Worm (Caenorhabditis elegans) whole organism, L1 larva: ENCODE measurements around the gene D1005.6.
A peak's percentile ranks its signal among the peaks of the same experiment; 100 is the strongest.

ENCODE experiments used
- F16B12.6 ChIP-seq: fragments of 150-350 bp; optimal IDR thresholded peaks from 2 replicates; lab custom pipeline; 2014; ENCODE audit warnings: missing biosample characterization, missing genetic modification characterization
- alr-1 ChIP-seq: fragments of 200-800 bp; sonication (Bioruptor generic); optimal IDR thresholded peaks from 2 replicates; lab custom pipeline; 2018; ENCODE audit warnings: borderline replicate concordance, mild to moderate bottlenecking, missing genetic modification characterization, missing compliant biosample characterization
- aly-2 ChIP-seq: fragments of 150-350 bp; optimal IDR thresholded peaks from 2 replicates; lab custom pipeline; 2014; ENCODE audit warnings: missing biosample characterization, missing genetic modification characterization
- ama-1 ChIP-seq: fragments of 150-350 bp; optimal IDR thresholded peaks from 2 replicates; lab custom pipeline; 2014
- blmp-1 ChIP-seq: fragments of 150-350 bp; optimal IDR thresholded peaks from 2 replicates; lab custom pipeline; 2014; ENCODE audit warnings: missing biosample characterization, missing genetic modification characterization
- ceh-82 ChIP-seq, 3 experiments: fragments of 150-350 bp in 1 of 3; sonication (generic microtip) in 2 of 3; optimal IDR thresholded peaks; 2 replicates each; lab custom pipeline; 2014 to 2017; ENCODE audit warnings: missing biosample characterization in 3 of 3, missing genetic modification characterization in 3 of 3
- ces-1 ChIP-seq: fragments of 150-350 bp; optimal IDR thresholded peaks from 2 replicates; lab custom pipeline; 2014; ENCODE audit warnings: missing biosample characterization, missing genetic modification reagents, missing genetic modification characterization
- dsc-1 ChIP-seq: sonication (generic microtip); optimal IDR thresholded peaks from 2 replicates; lab custom pipeline; 2016; ENCODE audit warnings: mild to moderate bottlenecking, missing genetic modification characterization, missing compliant biosample characterization
- egl-27 ChIP-seq, 2 experiments: fragments of 150-350 bp in 1 of 2; sonication (generic microtip); optimal IDR thresholded peaks; 3 replicates each; lab custom pipeline; 2017 to 2018; ENCODE audit warnings: missing biosample characterization in 2 of 2, missing genetic modification characterization in 2 of 2, missing genetic modification reagents in 2 of 2
- fos-1 ChIP-seq: fragments of 150-350 bp; optimal IDR thresholded peaks from 2 replicates; lab custom pipeline; 2014; ENCODE audit warnings: missing biosample characterization, missing genetic modification characterization
- hpl-2 ChIP-seq: fragments of 150-350 bp; optimal IDR thresholded peaks from 2 replicates; lab custom pipeline; 2014; ENCODE audit warnings: missing biosample characterization, missing genetic modification reagents, missing genetic modification characterization
- irx-1 ChIP-seq: sonication (generic microtip); optimal IDR thresholded peaks from 2 replicates; lab custom pipeline; 2016; ENCODE audit warnings: missing genetic modification characterization, missing compliant biosample characterization
- lin-39 ChIP-seq: fragments of 150-350 bp; optimal IDR thresholded peaks from 2 replicates; lab custom pipeline; 2014; ENCODE audit warnings: missing biosample characterization, missing genetic modification reagents, missing genetic modification characterization
- mab-9 ChIP-seq: fragments of 200-800 bp; sonication (Bioruptor generic); IDR thresholded peaks from 2 replicates; pipeline ENCODE4 v1.3.6; 2022; ENCODE audit warnings: missing genetic modification reagents, missing genetic modification characterization, missing compliant biosample characterization
- mef-2 ChIP-seq: fragments of 150-350 bp; optimal IDR thresholded peaks from 2 replicates; lab custom pipeline; 2014; ENCODE audit warnings: missing biosample characterization, missing genetic modification characterization
- nhr-19 ChIP-seq: fragments of 200-800 bp; sonication (Bioruptor generic); conservative IDR thresholded peaks from 2 replicates; pipeline ENCODE4 v1.3.6; 2022; ENCODE audit warnings: missing genetic modification characterization, missing compliant biosample characterization
- nhr-47 ChIP-seq: sonication (generic microtip); optimal IDR thresholded peaks from 2 replicates; lab custom pipeline; 2016; ENCODE audit warnings: mild to moderate bottlenecking, missing genetic modification characterization, moderate library complexity, missing compliant biosample characterization
- nhr-71 ChIP-seq: sonication (generic microtip); optimal IDR thresholded peaks from 2 replicates; lab custom pipeline; 2016; ENCODE audit warnings: mild to moderate bottlenecking, missing genetic modification characterization, moderate library complexity, missing compliant biosample characterization
- nhr-84 ChIP-seq: sonication (generic microtip); optimal IDR thresholded peaks from 2 replicates; lab custom pipeline; 2017; ENCODE audit warnings: missing biosample characterization, missing genetic modification characterization
- nhr-85 ChIP-seq: sonication (generic microtip); peaks from one replicate; lab custom pipeline; 2016; ENCODE audit warnings: missing genetic modification characterization, inconsistent platforms, missing compliant biosample characterization
- nhr-90 ChIP-seq: sonication (generic microtip); optimal IDR thresholded peaks from 2 replicates; lab custom pipeline; 2016; ENCODE audit warnings: mild to moderate bottlenecking, missing genetic modification characterization, missing compliant biosample characterization; ENCODE audit not compliant: poor library complexity
- pag-3 ChIP-seq: sonication (generic microtip); optimal IDR thresholded peaks from 2 replicates; lab custom pipeline; 2017; ENCODE audit warnings: missing genetic modification characterization, mild to moderate bottlenecking, missing compliant biosample characterization, antibody characterized with exemption, borderline replicate concordance; ENCODE audit not compliant: insufficient read depth
- rnt-1 ChIP-seq: sonication (generic microtip); optimal IDR thresholded peaks from 2 replicates; lab custom pipeline; 2016; ENCODE audit warnings: mild to moderate bottlenecking, missing genetic modification characterization, moderate library complexity, missing compliant biosample characterization
- skn-1 ChIP-seq: fragments of 150-350 bp; optimal IDR thresholded peaks from 2 replicates; lab custom pipeline; 2014; ENCODE audit warnings: missing biosample characterization, missing genetic modification characterization
- snpc-4 ChIP-seq: fragments of 150-350 bp; optimal IDR thresholded peaks from 2 replicates; lab custom pipeline; 2014; ENCODE audit warnings: missing biosample characterization, missing genetic modification characterization
- snu-23 ChIP-seq: sonication (generic microtip); optimal IDR thresholded peaks from 2 replicates; lab custom pipeline; 2016; ENCODE audit warnings: missing genetic modification characterization, missing compliant biosample characterization
- sox-4 ChIP-seq: sonication (generic microtip); optimal IDR thresholded peaks from 2 replicates; lab custom pipeline; 2016; ENCODE audit warnings: missing genetic modification characterization, missing compliant biosample characterization
- sptf-1 ChIP-seq: fragments of 150-350 bp; optimal IDR thresholded peaks from 2 replicates; lab custom pipeline; 2014; ENCODE audit warnings: missing biosample characterization, missing genetic modification characterization
- swsn-7 ChIP-seq: sonication (generic microtip); optimal IDR thresholded peaks from 2 replicates; lab custom pipeline; 2016; ENCODE audit warnings: missing genetic modification characterization, missing compliant biosample characterization
- tbx-2 ChIP-seq: sonication (generic microtip); optimal IDR thresholded peaks from 2 replicates; lab custom pipeline; 2016; ENCODE audit warnings: missing genetic modification characterization, missing compliant biosample characterization
- tlp-1 ChIP-seq: fragments of 150-350 bp; optimal IDR thresholded peaks from 2 replicates; lab custom pipeline; 2014; ENCODE audit warnings: missing biosample characterization, missing genetic modification characterization
- unc-62 ChIP-seq: fragments of 150-350 bp; optimal IDR thresholded peaks from 2 replicates; lab custom pipeline; 2014; ENCODE audit warnings: missing biosample characterization, missing genetic modification reagents, missing genetic modification characterization
- unc-98 ChIP-seq: fragments of 200-800 bp; sonication (Bioruptor generic); IDR thresholded peaks from 2 replicates; pipeline ENCODE4 v1.3.6; 2022; ENCODE audit warnings: missing genetic modification characterization, missing compliant biosample characterization
- xbp-1 ChIP-seq: sonication (generic microtip); optimal IDR thresholded peaks from 2 replicates; lab custom pipeline; 2016; ENCODE audit warnings: missing genetic modification characterization, missing compliant biosample characterization
- zip-4 ChIP-seq: fragments of 200-800 bp; sonication (Bioruptor generic); optimal IDR thresholded peaks from 2 replicates; lab custom pipeline; 2018; ENCODE audit warnings: mild to moderate bottlenecking, missing genetic modification characterization, moderate library complexity, missing compliant biosample characterization
- ztf-4 ChIP-seq: fragments of 150-350 bp; optimal IDR thresholded peaks from 2 replicates; lab custom pipeline; 2014; ENCODE audit warnings: missing biosample characterization, missing genetic modification characterization

The D1005.6 gene

ce11 chrX:1446593-1447141, 17.9 kb downstream of the D1005.6 start, which contains the start of gene zfp-3 (continued):
- TF ChIP-seq rnt-1: peak; percentile 95
- TF ChIP-seq dsc-1 (tag; lab: Kevin White, UChicago): peak; percentile 95
- peak; percentile 88 for TF ChIP-seq irx-1 (tag; lab: Kevin White, UChicago)
- no peak for TF ChIP-seq sptf-1 (tag; lab: Kevin White, UChicago)
- peak; percentile 59 for TF ChIP-seq unc-62 (GFP tag; lab: Kevin White, UChicago)
- TF ChIP-seq mab-9 (GFP tag; lab: Robert Waterston, UW): peak; percentile 87
- peak; percentile 98 for TF ChIP-seq swsn-7 (tag; lab: Kevin White, UChicago)
- peak; percentile 95 for TF ChIP-seq fos-1 (tag; lab: Kevin White, UChicago)
- TF ChIP-seq skn-1 (tag; lab: Kevin White, UChicago): peak; percentile 99
- TF ChIP-seq mef-2 (tag; lab: Kevin White, UChicago): peak; percentile 78
- TF ChIP-seq nhr-84 (tag; lab: Kevin White, UChicago): no peak
- TF ChIP-seq snpc-4 (tag; lab: Kevin White, UChicago): peak; percentile 84

- TF ChIP-seq ztf-4 (tag; lab: Kevin White, UChicago) (peak; percentile 25), ama-1 (lab: Kevin White, UChicago) (peak; percentile 26), sox-4 (no peak), irx-1 (tag; lab: Kevin White, UChicago) (peak; percentile 14), xbp-1 (tag; lab: Kevin White, UChicago) (no peak), nhr-90 (peak; percentile 9), nhr-19 (GFP tag; lab: Robert Waterston, UW) (peak; percentile 33; the same call in 1 of the 2 replicates), blmp-1 (tag; lab: Kevin White, UChicago) (no peak), alr-1 (tag; lab: Kevin White, UChicago) (no peak), aly-2 (tag; lab: Kevin White, UChicago) (no peak), tlp-1 (tag; lab: Kevin White, UChicago) (no peak), F16B12.6 (tag; lab: Kevin White, UChicago) (no peak), unc-98 (GFP tag; lab: Robert Waterston, UW) (no peak), ceh-82 (tag; optimal IDR thresholded peaks at IDR 0.05; lab: Kevin White, UChicago) (no peak), pag-3 (tag; lab: Kevin White, UChicago) (no peak), ces-1 (GFP tag; lab: Kevin White, UChicago) (no peak), nhr-85 (peak; percentile 75), zip-4 (GFP tag; lab: Kevin White, UChicago) (no peak), nhr-71 (tag; lab: Kevin White, UChicago) (peak; percentile 34), tbx-2 (peak; percentile 16), snu-23 (GFP tag; lab: Kevin White, UChicago) (peak; percentile 12), nhr-47 (peak; percentile 31), egl-27 (tag; optimal IDR thresholded peaks at IDR 0.05; lab: Kevin White, UChicago) (no peak), hpl-2 (GFP tag; lab: Kevin White, UChicago) (no peak)
These were observed 18.9 kb downstream of the D1005.6 start for ce11 chrX:1445696-1446095.

ce11 chrX:1443556-1444243, 20.9 kb downstream of the D1005.6 start:
- no peak for TF ChIP-seq swsn-7 (tag; lab: Kevin White, UChicago)
- TF ChIP-seq nhr-47: peak; percentile 5
- no peak for TF ChIP-seq zip-4 (GFP tag; lab: Kevin White, UChicago)
- peak; percentile 47 for TF ChIP-seq lin-39 (tag; lab: Kevin White, UChicago)
- peak; percentile 42 for TF ChIP-seq nhr-90
